Fruit fly (Drosophila melanogaster) whole organism, prepupa: ENCODE data around the gene Polr2F.
A peak's percentile ranks its signal among the peaks of the same experiment; 100 is the strongest.

Experiments
- CG10631 ChIP-seq: fragments of 200-800 bp; sonication (Bioruptor generic); optimal IDR thresholded peaks from 2 replicates; lab custom pipeline; 2016; ENCODE audit warnings: missing biosample characterization, missing genetic modification characterization
- CG10669 ChIP-seq: fragments of 200-800 bp; sonication (Bioruptor generic); optimal IDR thresholded peaks from 3 replicates; lab custom pipeline; 2018; ENCODE audit warnings: missing biosample characterization, mild to moderate bottlenecking, missing genetic modification characterization, moderate library complexity
- CG11294 ChIP-seq: fragments of 200-800 bp; sonication (Bioruptor generic); IDR thresholded peaks from 2 replicates; pipeline ENCODE4 v1.3.6; 2022; ENCODE audit warnings: missing biosample characterization, missing genetic modification characterization
- CG11762 ChIP-seq: fragments of 200-800 bp; sonication (Bioruptor generic); optimal IDR thresholded peaks from 3 replicates; lab custom pipeline; 2016; ENCODE audit warnings: missing biosample characterization, missing genetic modification characterization; ENCODE audit not compliant: insufficient read depth
- CG15336 ChIP-seq: fragments of 200-800 bp; sonication (Bioruptor generic); IDR thresholded peaks from 2 replicates; pipeline ENCODE4 v1.3.6; 2022; ENCODE audit warnings: missing biosample characterization, missing genetic modification characterization
- CG1621 ChIP-seq: fragments of 200-800 bp; sonication (Bioruptor generic); optimal IDR thresholded peaks from 3 replicates; lab custom pipeline; 2018; ENCODE audit warnings: missing biosample characterization, mild to moderate bottlenecking, missing genetic modification characterization
- CG16779 ChIP-seq: fragments of 200-800 bp; sonication (Bioruptor generic); optimal IDR thresholded peaks from 3 replicates; lab custom pipeline; 2017; ENCODE audit warnings: missing biosample characterization, mild to moderate bottlenecking, missing genetic modification characterization
- CG3032 ChIP-seq: fragments of 200-800 bp; optimal IDR thresholded peaks from 2 replicates; lab custom pipeline; 2019; ENCODE audit warnings: missing biosample characterization, mild to moderate bottlenecking, missing genetic modification characterization, moderate library complexity
- CG32006 ChIP-seq: fragments of 200-800 bp; sonication (Bioruptor generic); optimal IDR thresholded peaks from 3 replicates; lab custom pipeline; 2017; ENCODE audit warnings: missing biosample characterization, mild to moderate bottlenecking, missing genetic modification characterization
- CG34406 ChIP-seq: fragments of 200-800 bp; sonication (Bioruptor generic); optimal IDR thresholded peaks from 3 replicates; lab custom pipeline; 2016; ENCODE audit warnings: missing biosample characterization, missing genetic modification characterization
- CG3919 ChIP-seq: fragments of 200-800 bp; sonication (Bioruptor generic); optimal IDR thresholded peaks from 3 replicates; lab custom pipeline; 2016; ENCODE audit warnings: missing biosample characterization, missing genetic modification characterization
- CG4318 ChIP-seq: fragments of 200-800 bp; sonication (Bioruptor generic); optimal IDR thresholded peaks from 3 replicates; lab custom pipeline; 2017; ENCODE audit warnings: missing biosample characterization, mild to moderate bottlenecking, missing genetic modification characterization
- CG6163 ChIP-seq: fragments of 200-800 bp; sonication (Bioruptor generic); IDR thresholded peaks from 3 replicates; pipeline ENCODE4 v1.3.6; 2022; ENCODE audit warnings: missing biosample characterization, missing genetic modification characterization
- CG6276 ChIP-seq: fragments of 200-800 bp; sonication (Bioruptor generic); optimal IDR thresholded peaks from 2 replicates; lab custom pipeline; 2017; ENCODE audit warnings: missing biosample characterization, mild to moderate bottlenecking, missing genetic modification characterization
- CG6808 ChIP-seq: fragments of 200-800 bp; sonication (Bioruptor generic); optimal IDR thresholded peaks from 3 replicates; lab custom pipeline; 2017; ENCODE audit warnings: missing biosample characterization, missing genetic modification characterization, mild to moderate bottlenecking, moderate library complexity, missing genetic modification reagents
- CG6854 ChIP-seq: fragments of 200-800 bp; sonication (Bioruptor generic); optimal IDR thresholded peaks from 2 replicates; lab custom pipeline; 2017; ENCODE audit warnings: missing biosample characterization, mild to moderate bottlenecking, missing genetic modification characterization
- CG8119 ChIP-seq: fragments of 200-800 bp; sonication (Bioruptor generic); IDR thresholded peaks from 3 replicates; pipeline ENCODE4 v1.3.6; 2022; ENCODE audit warnings: missing biosample characterization, missing genetic modification characterization
- CG8319 ChIP-seq: fragments of 200-800 bp; sonication (Bioruptor generic); optimal IDR thresholded peaks from 3 replicates; lab custom pipeline; 2016; ENCODE audit warnings: missing biosample characterization, missing genetic modification characterization
- CG9139 ChIP-seq: fragments of 200-800 bp; sonication (Bioruptor generic); optimal IDR thresholded peaks from 3 replicates; lab custom pipeline; 2017; ENCODE audit warnings: missing biosample characterization, mild to moderate bottlenecking, missing genetic modification characterization
- Eip78C ChIP-seq: fragments of 200-800 bp; sonication (Bioruptor generic); peaks from one replicate; lab custom pipeline; 2016; ENCODE audit warnings: missing biosample characterization, missing genetic modification characterization
- Eip93F ChIP-seq: fragments of 200-800 bp; sonication (Bioruptor generic); optimal IDR thresholded peaks from 2 replicates; lab custom pipeline; 2016; ENCODE audit warnings: missing biosample characterization, mild to moderate bottlenecking, missing genetic modification characterization
- Ets21C ChIP-seq: fragments of 200-800 bp; sonication (Bioruptor generic); optimal IDR thresholded peaks from 3 replicates; lab custom pipeline; 2016; ENCODE audit warnings: missing biosample characterization, missing genetic modification characterization
- Gug ChIP-seq: fragments of 200-800 bp; sonication (Bioruptor generic); IDR thresholded peaks from 2 replicates; pipeline ENCODE4 v1.3.6; 2022; ENCODE audit warnings: missing biosample characterization, missing genetic modification characterization
- Hr38 ChIP-seq: sonication (Bioruptor generic); optimal IDR thresholded peaks from 2 replicates; lab custom pipeline; 2016; ENCODE audit warnings: missing biosample characterization, missing genetic modification characterization
- Hr39 ChIP-seq: fragments of 200-800 bp; sonication (Bioruptor generic); optimal IDR thresholded peaks from 2 replicates; lab custom pipeline; 2016; ENCODE audit warnings: missing biosample characterization, missing genetic modification characterization
- Hr4 ChIP-seq: fragments of 200-800 bp; sonication (Bioruptor generic); optimal IDR thresholded peaks from 3 replicates; lab custom pipeline; 2016; ENCODE audit warnings: missing biosample characterization, missing genetic modification characterization
- Lpt ChIP-seq: fragments of 200-800 bp; sonication (Bioruptor generic); optimal IDR thresholded peaks from 3 replicates; lab custom pipeline; 2016; ENCODE audit warnings: missing biosample characterization, missing genetic modification characterization
- Met ChIP-seq: fragments of 200-800 bp; sonication (Bioruptor generic); optimal IDR thresholded peaks from 3 replicates; lab custom pipeline; 2016; ENCODE audit warnings: missing biosample characterization, missing genetic modification characterization
- OdsH ChIP-seq: fragments of 200-800 bp; sonication (Bioruptor generic); optimal IDR thresholded peaks from 3 replicates; lab custom pipeline; 2016; ENCODE audit warnings: missing biosample characterization, missing genetic modification characterization
- Sox102F ChIP-seq: fragments of 200-800 bp; sonication (Bioruptor generic); optimal IDR thresholded peaks from 2 replicates; lab custom pipeline; 2016; ENCODE audit warnings: missing biosample characterization, mild to moderate bottlenecking, missing genetic modification characterization
- achi ChIP-seq: fragments of 200-800 bp; sonication (Bioruptor generic); optimal IDR thresholded peaks from 3 replicates; lab custom pipeline; 2016; ENCODE audit warnings: missing biosample characterization, missing genetic modification characterization
- acj6 ChIP-seq: fragments of 200-800 bp; sonication (Bioruptor generic); optimal IDR thresholded peaks from 3 replicates; lab custom pipeline; 2016; ENCODE audit warnings: missing biosample characterization, missing genetic modification characterization
- dsx ChIP-seq: fragments of 200-800 bp; optimal IDR thresholded peaks from 3 replicates; lab custom pipeline; 2019; ENCODE audit warnings: missing biosample characterization, mild to moderate bottlenecking, missing genetic modification characterization, moderate library complexity; ENCODE audit not compliant: poor library complexity, severe bottlenecking
- eg ChIP-seq: fragments of 200-800 bp; sonication (Bioruptor generic); IDR thresholded peaks from 3 replicates; pipeline ENCODE4 v1.3.6; 2022; ENCODE audit warnings: missing biosample characterization, missing genetic modification characterization
- esn ChIP-seq: fragments of 200-800 bp; sonication (Bioruptor generic); optimal IDR thresholded peaks from 2 replicates; lab custom pipeline; 2016; ENCODE audit warnings: missing biosample characterization, mild to moderate bottlenecking, missing genetic modification characterization, moderate library complexity
- fd85E ChIP-seq: fragments of 200-800 bp; sonication (Bioruptor generic); optimal IDR thresholded peaks from 3 replicates; lab custom pipeline; 2016; ENCODE audit warnings: missing biosample characterization, missing genetic modification characterization
- fkh ChIP-seq: fragments of 200-800 bp; sonication (Bioruptor generic); optimal IDR thresholded peaks from 3 replicates; lab custom pipeline; 2017; ENCODE audit warnings: missing biosample characterization, mild to moderate bottlenecking, missing genetic modification characterization, moderate library complexity
- lz ChIP-seq: fragments of 200-800 bp; sonication (Bioruptor generic); optimal IDR thresholded peaks from 3 replicates; lab custom pipeline; 2016; ENCODE audit warnings: missing biosample characterization, missing genetic modification characterization
- net ChIP-seq: fragments of 200-800 bp; sonication (Bioruptor generic); optimal IDR thresholded peaks from 3 replicates; lab custom pipeline; 2016; ENCODE audit warnings: missing biosample characterization, missing genetic modification characterization
- salr ChIP-seq, 2 experiments: fragments of 200-800 bp; sonication (Bioruptor generic); optimal IDR thresholded peaks; 3 replicates each; lab custom pipeline; 2016 to 2018; ENCODE audit warnings: missing biosample characterization in 2 of 2, missing genetic modification characterization in 2 of 2, mild to moderate bottlenecking in 1 of 2
- spab ChIP-seq: fragments of 200-800 bp; sonication (Bioruptor generic); optimal IDR thresholded peaks from 2 replicates; lab custom pipeline; 2017; ENCODE audit warnings: missing biosample characterization, mild to moderate bottlenecking, missing genetic modification characterization, missing genetic modification reagents
- topi ChIP-seq: fragments of 200-800 bp; sonication (Bioruptor generic); optimal IDR thresholded peaks from 3 replicates; lab custom pipeline; 2016; ENCODE audit warnings: missing biosample characterization, missing genetic modification characterization
- vri ChIP-seq: fragments of 200-800 bp; sonication (Bioruptor generic); optimal IDR thresholded peaks from 3 replicates; lab custom pipeline; 2016; ENCODE audit warnings: missing biosample characterization, mild to moderate bottlenecking, missing genetic modification characterization

Gene Polr2F

DNA sequence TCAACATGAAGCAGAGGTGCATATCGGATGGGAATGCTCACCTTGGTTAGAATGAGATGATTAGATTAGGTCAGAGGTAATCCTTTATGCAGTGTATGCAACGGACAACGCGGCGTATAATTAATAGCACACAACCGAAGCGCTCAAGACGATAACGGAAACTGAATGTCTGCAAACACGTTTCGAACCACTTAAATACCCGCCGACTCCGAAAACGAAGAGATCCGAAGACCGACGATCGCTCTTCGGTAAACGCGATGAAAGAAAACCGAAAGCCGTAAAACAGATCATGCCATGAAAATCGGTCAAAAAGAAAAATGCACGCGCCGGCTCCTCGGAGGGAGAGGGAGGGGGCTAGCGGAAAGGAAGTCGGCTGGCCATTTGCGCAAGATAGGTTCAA, 32.4 kb downstream of the Polr2F start, which contains the start of gene CG2663:
CG2663 (minus strand) TSS at position 173 of the 400 bp plus-strand sequence.
- TF ChIP-seq eg (peak; percentile 55; the same call in 2 of the 3 replicates), CG1621 (tag; lab: Kevin White, UChicago) (peak; percentile 2), CG10631 (GFP tag; lab: Kevin White, UChicago) (no peak), CG6276 (GFP tag; lab: Kevin White, UChicago) (peak; percentile 6), CG6163 (GFP tag; lab: Robert Waterston, UW) (0 out of 3 replicates have a peak, but pooled peaks have one; percentile 18), Eip78C (GFP tag; lab: Kevin White, UChicago) (peak; percentile 70), CG3919 (GFP tag; lab: Kevin White, UChicago) (peak; percentile 15), CG8119 (GFP tag; lab: Robert Waterston, UW) (0 out of 3 replicates have a peak, but pooled peaks have one; percentile 22), achi (GFP tag; lab: Kevin White, UChicago) (peak; percentile 1), CG15336 (GFP tag; lab: Robert Waterston, UW) (peak; percentile 33; the same call in 1 of the 2 replicates), topi (GFP tag; lab: Kevin White, UChicago) (no peak), CG11762 (GFP tag; lab: Kevin White, UChicago) (no peak)

DNA sequence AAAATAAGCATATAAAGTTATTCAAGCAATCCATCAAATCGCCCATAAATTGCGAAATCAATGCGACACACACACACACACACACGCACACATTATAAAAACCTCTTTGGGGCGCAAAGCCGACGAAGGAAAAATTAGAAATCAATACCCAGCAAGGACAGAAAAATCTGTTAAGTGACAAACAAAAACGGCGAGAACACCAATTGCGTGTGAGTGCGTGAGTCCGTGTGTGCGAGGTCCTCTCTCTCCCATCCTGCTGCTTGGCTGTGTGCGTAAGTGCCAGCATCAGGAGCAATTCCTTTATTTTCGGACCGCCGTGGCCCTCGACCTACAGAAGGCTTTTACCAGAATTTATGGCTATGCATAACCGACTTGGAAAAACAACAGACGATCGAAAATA, 40.7 kb downstream of the Polr2F start, which contains the start of gene Orco:
Orco (minus strand) TSS at position 101 of the 400 bp plus-strand sequence.
- TF ChIP-seq dsx (GFP tag; lab: Kevin White, UChicago) (no peak), Hr4 (GFP tag; lab: Kevin White, UChicago) (no peak), Eip93F (GFP tag; lab: Kevin White, UChicago) (no peak), Eip78C (GFP tag; lab: Kevin White, UChicago) (no peak), CG16779 (tag; lab: Kevin White, UChicago) (no peak), CG11294 (GFP tag; lab: Robert Waterston, UW) (no peak), Ets21C (GFP tag; lab: Kevin White, UChicago) (no peak), esn (GFP tag; lab: Kevin White, UChicago) (no peak), vri (GFP tag; lab: Kevin White, UChicago) (no peak), CG3032 (tag; lab: Kevin White, UChicago) (no peak), CG34406 (GFP tag; lab: Kevin White, UChicago) (no peak), Hr38 (GFP tag; lab: Kevin White, UChicago) (no peak), Gug (no peak), CG11762 (GFP tag; lab: Kevin White, UChicago) (no peak), spab (GFP tag; lab: Kevin White, UChicago) (no peak), CG8319 (GFP tag; lab: Kevin White, UChicago) (no peak), Hr39 (GFP tag; lab: Kevin White, UChicago) (no peak), acj6 (no peak), CG15336 (GFP tag; lab: Robert Waterston, UW) (no peak), lz (GFP tag; lab: Kevin White, UChicago) (no peak)

DNA sequence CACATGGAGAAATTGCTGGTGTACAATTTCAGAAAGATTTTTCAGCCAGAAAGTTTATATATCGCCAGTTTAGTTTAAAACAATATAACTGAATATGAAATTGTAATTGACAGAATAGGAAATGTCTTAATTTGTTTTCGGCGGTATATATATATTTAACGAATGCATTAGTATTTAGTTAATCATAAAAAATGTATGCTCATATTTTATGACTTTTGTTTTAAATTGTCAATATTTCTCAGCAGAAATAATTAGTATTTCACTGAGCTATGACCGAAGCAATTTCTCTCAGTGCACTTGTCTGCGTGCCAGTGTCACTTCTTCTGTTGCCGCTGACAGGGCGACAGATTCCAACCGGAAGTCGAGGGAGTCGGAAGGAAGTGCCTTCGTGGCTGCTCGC, 41.4 kb downstream of the Polr2F start:
- TF ChIP-seq CG6808: no peak
- TF ChIP-seq Ets21C (GFP tag; lab: Kevin White, UChicago): no peak
- no peak for TF ChIP-seq dsx (GFP tag; lab: Kevin White, UChicago)
- TF ChIP-seq CG11762 (GFP tag; lab: Kevin White, UChicago): no peak
- TF ChIP-seq CG16779 (tag; lab: Kevin White, UChicago): no peak
- TF ChIP-seq CG6163 (GFP tag; lab: Robert Waterston, UW): no peak
- TF ChIP-seq CG1621 (tag; lab: Kevin White, UChicago): no peak
- peak; percentile 3 for TF ChIP-seq OdsH
- no peak for TF ChIP-seq Lpt (GFP tag; lab: Kevin White, UChicago)
- no peak for TF ChIP-seq fkh
- no peak for TF ChIP-seq CG11294 (GFP tag; lab: Robert Waterston, UW)
- no peak for TF ChIP-seq CG4318 (GFP tag; lab: Kevin White, UChicago)
- no peak for TF ChIP-seq CG6854
- TF ChIP-seq CG32006 (GFP tag; lab: Kevin White, UChicago): peak; percentile 27
- TF ChIP-seq CG8119 (GFP tag; lab: Robert Waterston, UW): 0 out of 3 replicates have a peak, but pooled peaks have one; percentile 24
- TF ChIP-seq net (GFP tag; lab: Kevin White, UChicago): no peak
- no peak for TF ChIP-seq esn (GFP tag; lab: Kevin White, UChicago)
- TF ChIP-seq Eip93F (GFP tag; lab: Kevin White, UChicago): no peak
- TF ChIP-seq vri (GFP tag; lab: Kevin White, UChicago): no peak
- TF ChIP-seq Sox102F (GFP tag; lab: Kevin White, UChicago): no peak
- TF ChIP-seq Met (GFP tag; lab: Kevin White, UChicago): peak; percentile 3
- peak; percentile 4 for TF ChIP-seq Hr39 (GFP tag; lab: Kevin White, UChicago)
- TF ChIP-seq eg: no peak
- TF ChIP-seq CG6276 (GFP tag; lab: Kevin White, UChicago): no peak
- TF ChIP-seq Eip78C (GFP tag; lab: Kevin White, UChicago): peak; percentile 77
- no peak for TF ChIP-seq lz (GFP tag; lab: Kevin White, UChicago)
- TF ChIP-seq Hr4 (GFP tag; lab: Kevin White, UChicago): peak; percentile 10
- TF ChIP-seq CG9139: no peak
- no peak for TF ChIP-seq acj6
- TF ChIP-seq CG10669: peak; percentile 6
- TF ChIP-seq fd85E (GFP tag; lab: Kevin White, UChicago): no peak
- no peak for TF ChIP-seq Hr38 (GFP tag; lab: Kevin White, UChicago)
- no peak for TF ChIP-seq salr (GFP tag; optimal IDR thresholded peaks at IDR 0.05; lab: Kevin White, UChicago)
